Fruit fly (Drosophila melanogaster) whole organism, embryonic: ENCODE measurements around the gene CG8526.
A peak's percentile ranks its signal among the peaks of the same experiment; 100 is the strongest.

Experiments used
- Adf1 ChIP-seq: fragments of 200-800 bp; sonication (Bioruptor generic); IDR thresholded peaks from 2 replicates; pipeline ENCODE4 v1.3.6; 2022; ENCODE audit warnings: missing biosample characterization, missing genetic modification characterization
- Antp ChIP-seq: fragments of 200-800 bp; sonication (Bioruptor generic); optimal IDR thresholded peaks from 3 replicates; lab custom pipeline; 2016; ENCODE audit warnings: missing biosample characterization, missing genetic modification characterization
- Bteb2 ChIP-seq: fragments of 200-800 bp; sonication (Bioruptor generic); optimal IDR thresholded peaks from 2 replicates; lab custom pipeline; 2016; ENCODE audit warnings: missing biosample characterization, missing genetic modification characterization
- CG10431 ChIP-seq: fragments of 200-800 bp; sonication (Bioruptor generic); optimal IDR thresholded peaks from 3 replicates; lab custom pipeline; 2018; ENCODE audit warnings: missing biosample characterization, mild to moderate bottlenecking, missing genetic modification characterization
- CG16779 ChIP-seq: fragments of 200-800 bp; sonication (Bioruptor generic); IDR thresholded peaks from 2 replicates; pipeline ENCODE4 v1.3.6; 2022; ENCODE audit warnings: missing biosample characterization, missing genetic modification characterization
- CG17568 ChIP-seq: fragments of 200-800 bp; sonication (Bioruptor generic); optimal IDR thresholded peaks from 2 replicates; lab custom pipeline; 2018; ENCODE audit warnings: missing biosample characterization, mild to moderate bottlenecking, missing genetic modification characterization, moderate library complexity
- CG18476 ChIP-seq: fragments of 200-800 bp; sonication (Bioruptor generic); optimal IDR thresholded peaks from 2 replicates; lab custom pipeline; 2016; ENCODE audit warnings: missing biosample characterization, mild to moderate bottlenecking, missing genetic modification characterization
- CG2120 ChIP-seq: fragments of 200-800 bp; sonication (Bioruptor generic); optimal IDR thresholded peaks from 3 replicates; lab custom pipeline; 2016; ENCODE audit warnings: missing biosample characterization, missing genetic modification characterization
- CG2712 ChIP-seq: fragments of 200-800 bp; optimal IDR thresholded peaks from 3 replicates; lab custom pipeline; 2019; ENCODE audit warnings: missing biosample characterization, mild to moderate bottlenecking, missing genetic modification characterization, moderate library complexity
- CG30431 ChIP-seq: fragments of 200-800 bp; sonication (Bioruptor generic); optimal IDR thresholded peaks from 2 replicates; lab custom pipeline; 2017; ENCODE audit warnings: missing biosample characterization, missing genetic modification characterization
- CG34422 ChIP-seq: fragments of 200-800 bp; sonication (Bioruptor generic); IDR thresholded peaks from 3 replicates; pipeline ENCODE4 v1.3.6; 2022; ENCODE audit warnings: missing biosample characterization, missing genetic modification characterization
- CG3838 ChIP-seq: fragments of 200-800 bp; sonication (Bioruptor generic); optimal IDR thresholded peaks from 3 replicates; lab custom pipeline; 2016; ENCODE audit warnings: missing biosample characterization, missing genetic modification characterization
- CG7745 ChIP-seq: fragments of 200-800 bp; sonication (Bioruptor generic); optimal IDR thresholded peaks from 2 replicates; lab custom pipeline; 2018; ENCODE audit warnings: missing biosample characterization, mild to moderate bottlenecking, missing genetic modification characterization, moderate library complexity
- CG9215 ChIP-seq: fragments of 200-800 bp; sonication (Bioruptor generic); IDR thresholded peaks from 2 replicates; pipeline ENCODE4 v1.3.6; 2022; ENCODE audit warnings: missing biosample characterization, missing genetic modification characterization
- Chrac-16 ChIP-seq: fragments of 200-800 bp; sonication (Bioruptor generic); optimal IDR thresholded peaks from 3 replicates; lab custom pipeline; 2016; ENCODE audit warnings: missing biosample characterization, missing genetic modification characterization
- Dp ChIP-seq: fragments of 200-800 bp; sonication (Bioruptor generic); optimal IDR thresholded peaks from 2 replicates; lab custom pipeline; 2018; ENCODE audit warnings: missing biosample characterization, mild to moderate bottlenecking, missing genetic modification characterization, moderate library complexity
- HLH54F ChIP-seq: fragments of 200-800 bp; sonication (Bioruptor generic); optimal IDR thresholded peaks from 3 replicates; lab custom pipeline; 2016; ENCODE audit warnings: missing biosample characterization, missing genetic modification characterization
- HLHmδ ChIP-seq: fragments of 200-800 bp; sonication (Bioruptor generic); optimal IDR thresholded peaks from 2 replicates; lab custom pipeline; 2018; ENCODE audit warnings: missing biosample characterization, mild to moderate bottlenecking, missing genetic modification characterization, moderate library complexity
- Hey ChIP-seq: fragments of 200-800 bp; sonication (Bioruptor generic); optimal IDR thresholded peaks from 3 replicates; lab custom pipeline; 2018; ENCODE audit warnings: missing biosample characterization, mild to moderate bottlenecking, missing genetic modification characterization
- Hmr ChIP-seq: fragments of 200-800 bp; sonication (Bioruptor generic); optimal IDR thresholded peaks from 3 replicates; lab custom pipeline; 2017; ENCODE audit warnings: mild to moderate bottlenecking, missing biosample characterization, missing genetic modification reagents, missing genetic modification characterization
- MESR4 ChIP-seq: fragments of 200-800 bp; sonication (Bioruptor generic); optimal IDR thresholded peaks from 2 replicates; lab custom pipeline; 2018; ENCODE audit warnings: missing biosample characterization, mild to moderate bottlenecking, missing genetic modification characterization, moderate library complexity
- Meics ChIP-seq: fragments of 200-800 bp; sonication (Bioruptor generic); optimal IDR thresholded peaks from 2 replicates; lab custom pipeline; 2017; ENCODE audit warnings: missing biosample characterization, mild to moderate bottlenecking, missing genetic modification characterization
- Nf-YC ChIP-seq: fragments of 200-800 bp; optimal IDR thresholded peaks from 3 replicates; lab custom pipeline; 2019; ENCODE audit warnings: missing biosample characterization, mild to moderate bottlenecking, missing genetic modification characterization, moderate library complexity
- Sry-δ ChIP-seq: fragments of 200-800 bp; sonication (Bioruptor generic); optimal IDR thresholded peaks from 2 replicates; lab custom pipeline; 2016; ENCODE audit warnings: missing biosample characterization, missing genetic modification characterization
- Trl ChIP-seq, 3 experiments: fragments of >200 bp in 2 of 3; fragments of 200-800 bp in 1 of 3; sonication (Bioruptor generic) in 1 of 3; optimal IDR thresholded peaks; 2 replicates in 1 of 3; 3 replicates in 2 of 3; lab custom pipeline; 2016 to 2017; ENCODE audit warnings: missing biosample characterization in 1 of 3, missing genetic modification characterization in 1 of 3
- abd-A ChIP-seq: fragments of 200-800 bp; sonication (Bioruptor generic); optimal IDR thresholded peaks from 3 replicates; lab custom pipeline; 2019; ENCODE audit warnings: missing biosample characterization, mild to moderate bottlenecking, missing genetic modification characterization, moderate library complexity
- ara ChIP-seq: fragments of 200-800 bp; sonication (Bioruptor generic); IDR thresholded peaks from 2 replicates; pipeline ENCODE4 v1.3.6; 2022; ENCODE audit warnings: missing biosample characterization, missing genetic modification characterization
- bbx ChIP-seq: fragments of 200-800 bp; sonication (Bioruptor generic); IDR thresholded peaks from 2 replicates; pipeline ENCODE4 v1.3.6; 2022; ENCODE audit warnings: missing biosample characterization, missing genetic modification characterization; ENCODE audit not compliant: partially characterized antibody
- bsh ChIP-seq, 2 experiments: fragments of 200-800 bp; sonication (Bioruptor generic); optimal IDR thresholded peaks; 2 replicates each; lab custom pipeline; 2017 to 2018; ENCODE audit warnings: mild to moderate bottlenecking in 2 of 2, missing biosample characterization in 2 of 2, missing genetic modification characterization in 2 of 2, moderate library complexity in 1 of 2
- cwo ChIP-seq: fragments of 200-800 bp; sonication (Bioruptor generic); optimal IDR thresholded peaks from 3 replicates; lab custom pipeline; 2017; ENCODE audit warnings: missing biosample characterization, missing genetic modification characterization, mild to moderate bottlenecking, moderate library complexity, missing genetic modification reagents
- da ChIP-seq: fragments of 200-800 bp; sonication (Bioruptor generic); optimal IDR thresholded peaks from 2 replicates; lab custom pipeline; 2016; ENCODE audit warnings: missing biosample characterization, missing genetic modification characterization
- dan ChIP-seq: fragments of 200-800 bp; sonication (Bioruptor generic); IDR thresholded peaks from 2 replicates; pipeline ENCODE4 v1.3.6; 2022; ENCODE audit warnings: missing biosample characterization, missing genetic modification characterization
- dati ChIP-seq: fragments of 200-800 bp; sonication (Bioruptor generic); IDR thresholded peaks from 2 replicates; pipeline ENCODE4 v1.3.6; 2022; ENCODE audit warnings: missing biosample characterization, missing genetic modification characterization
- dmrt11E ChIP-seq: fragments of 200-800 bp; sonication (Bioruptor generic); optimal IDR thresholded peaks from 3 replicates; lab custom pipeline; 2018; ENCODE audit warnings: missing biosample characterization, mild to moderate bottlenecking, missing genetic modification characterization, moderate library complexity
- ewg ChIP-seq: fragments of 200-800 bp; sonication (Bioruptor generic); optimal IDR thresholded peaks from 3 replicates; lab custom pipeline; 2017; ENCODE audit warnings: mild to moderate bottlenecking, missing biosample characterization, missing genetic modification reagents, missing genetic modification characterization
- ftz-f1 ChIP-seq: fragments of 200-800 bp; sonication (Bioruptor generic); optimal IDR thresholded peaks from 2 replicates; lab custom pipeline; 2016; ENCODE audit warnings: missing biosample characterization, missing genetic modification characterization
- gem ChIP-seq: fragments of 200-800 bp; sonication (Bioruptor generic); optimal IDR thresholded peaks from 2 replicates; lab custom pipeline; 2019; ENCODE audit warnings: missing biosample characterization, mild to moderate bottlenecking, missing genetic modification characterization, moderate library complexity
- gsb ChIP-seq: fragments of 200-800 bp; sonication (Bioruptor generic); IDR thresholded peaks from 2 replicates; pipeline ENCODE4 v1.3.6; 2022; ENCODE audit warnings: missing biosample characterization, missing genetic modification characterization
- jigr1 ChIP-seq: fragments of 200-800 bp; sonication (Bioruptor generic); IDR thresholded peaks from 3 replicates; pipeline ENCODE4 v1.3.6; 2022; ENCODE audit warnings: missing biosample characterization, missing genetic modification characterization
- nmo ChIP-seq: fragments of 200-800 bp; sonication (Bioruptor generic); optimal IDR thresholded peaks from 2 replicates; lab custom pipeline; 2018; ENCODE audit warnings: missing biosample characterization, mild to moderate bottlenecking, missing genetic modification characterization, moderate library complexity
- p53 ChIP-seq: fragments of 200-800 bp; sonication (Bioruptor generic); optimal IDR thresholded peaks from 2 replicates; lab custom pipeline; 2016; ENCODE audit warnings: missing biosample characterization, missing genetic modification characterization
- pan ChIP-seq, 4 experiments: fragments of >200 bp in 3 of 4; fragments of 200-800 bp in 1 of 4; sonication (Bioruptor generic) in 1 of 4; optimal IDR thresholded peaks in 3 of 4; IDR thresholded peaks in 1 of 4; 2 replicates each; pipeline versions ENCODE4 v1.3.6 to Lab custom; 2017 to 2022; ENCODE audit warnings: missing biosample characterization in 2 of 4, missing genetic modification characterization in 2 of 4, mixed read lengths in 1 of 4
- pfk ChIP-seq: fragments of 200-800 bp; sonication (Bioruptor generic); optimal IDR thresholded peaks from 2 replicates; lab custom pipeline; 2018; ENCODE audit warnings: missing biosample characterization, mild to moderate bottlenecking, missing genetic modification characterization, moderate library complexity
- pnt ChIP-seq: fragments of 200-800 bp; sonication (Bioruptor generic); optimal IDR thresholded peaks from 3 replicates; lab custom pipeline; 2016; ENCODE audit warnings: missing biosample characterization, missing genetic modification characterization
- pzg ChIP-seq: fragments of 200-800 bp; sonication (Bioruptor generic); optimal IDR thresholded peaks from 3 replicates; lab custom pipeline; 2018; ENCODE audit warnings: missing biosample characterization, mild to moderate bottlenecking, missing genetic modification characterization, moderate library complexity
- ranshi ChIP-seq: fragments of 200-800 bp; sonication (Bioruptor generic); IDR thresholded peaks from 2 replicates; pipeline ENCODE4 v1.3.6; 2022; ENCODE audit warnings: missing biosample characterization, missing genetic modification characterization
- stwl ChIP-seq: fragments of 200-800 bp; sonication (Bioruptor generic); optimal IDR thresholded peaks from 3 replicates; lab custom pipeline; 2018; ENCODE audit warnings: missing biosample characterization, mild to moderate bottlenecking, missing genetic modification characterization, moderate library complexity
- sug ChIP-seq: fragments of 200-800 bp; optimal IDR thresholded peaks from 2 replicates; lab custom pipeline; 2019; ENCODE audit warnings: missing biosample characterization, mild to moderate bottlenecking, missing genetic modification characterization, moderate library complexity
- tio ChIP-seq: fragments of 200-800 bp; sonication (Bioruptor generic); optimal IDR thresholded peaks from 2 replicates; lab custom pipeline; 2017; ENCODE audit warnings: missing biosample characterization, missing genetic modification characterization, inconsistent platforms
- z ChIP-seq: fragments of 200-800 bp; sonication (Bioruptor generic); IDR thresholded peaks from 3 replicates; pipeline ENCODE4 v1.3.6; 2022; ENCODE audit warnings: missing biosample characterization, missing genetic modification characterization

The CG8526 gene

dm6 chr3R:9793018-9793417 is 8.1 kb upstream of the CG8526 start, which contains the start of gene CG8516 (continued):
- TF ChIP-seq Sry-δ (peak; percentile 30), Adf1 (GFP tag; lab: Robert Waterston, UW) (0 out of 2 replicates have a peak, but pooled peaks have one; percentile 10), z (GFP tag; lab: Robert Waterston, UW) (no peak), pan (optimal IDR thresholded peaks at IDR 0.05; lab: Kevin White, UChicago) (no peak), pan (GFP tag; optimal IDR thresholded peaks at IDR 0.05 in 1 of 2, IDR thresholded peaks at IDR 0.05 in 1 of 2) (no peak), stwl (tag; lab: Kevin White, UChicago) (peak; percentile 81), Bteb2 (GFP tag; lab: Kevin White, UChicago) (no peak), MESR4 (GFP tag; lab: Kevin White, UChicago) (peak; percentile 74), CG17568 (GFP tag; lab: Kevin White, UChicago) (no peak), pnt (GFP tag; lab: Kevin White, UChicago) (no peak), HLH54F (no peak), CG30431 (GFP tag; lab: Kevin White, UChicago) (no peak), abd-A (tag; lab: Kevin White, UChicago) (no peak), bbx (GFP tag; lab: Robert Waterston, UW) (no peak; the same call in 1 of the 2 replicates), Hmr (GFP tag; lab: Kevin White, UChicago) (no peak), sug (tag; lab: Kevin White, UChicago) (peak; percentile 32), HLHmδ (no peak), jigr1 (GFP tag; lab: Robert Waterston, UW) (no peak), CG10431 (GFP tag; lab: Kevin White, UChicago) (no peak), Dp (GFP tag; lab: Kevin White, UChicago) (peak; percentile 49), dmrt11E (tag; lab: Kevin White, UChicago) (no peak), cwo (GFP tag; lab: Kevin White, UChicago) (no peak), tio (GFP tag; lab: Kevin White, UChicago) (no peak), Meics (GFP tag; lab: Kevin White, UChicago) (peak; percentile 0), CG34422 (GFP tag; lab: Robert Waterston, UW) (peak; percentile 49; the same call in 1 of the 3 replicates), Chrac-16 (no peak), bsh (GFP tag; optimal IDR thresholded peaks at IDR 0.05; lab: Kevin White, UChicago) (no peak), dan (GFP tag; lab: Robert Waterston, UW) (no peak), gsb (no peak), pfk (GFP tag; lab: Kevin White, UChicago) (no peak), nmo (GFP tag; lab: Kevin White, UChicago) (peak; percentile 36), ranshi (no peak), gem (no peak), CG2712 (tag; lab: Kevin White, UChicago) (peak; percentile 30), CG9215 (GFP tag; lab: Robert Waterston, UW) (no peak), CG3838 (no peak), CG16779 (GFP tag; lab: Robert Waterston, UW) (no peak), CG7745 (no peak), CG18476 (GFP tag; lab: Kevin White, UChicago) (no peak), da (GFP tag; lab: Kevin White, UChicago) (no peak), pzg (GFP tag; lab: Kevin White, UChicago) (peak; percentile 83), Hey (tag; lab: Kevin White, UChicago) (no peak), Nf-YC (tag; lab: Kevin White, UChicago) (no peak), p53 (GFP tag; lab: Kevin White, UChicago) (no peak), ftz-f1 (no peak), Antp (GFP tag; lab: Kevin White, UChicago) (no peak), ara (GFP tag; lab: Robert Waterston, UW) (no peak), CG2120 (GFP tag; lab: Kevin White, UChicago) (peak; percentile 41), ewg (GFP tag; lab: Kevin White, UChicago) (no peak), dati (no peak), Trl (optimal IDR thresholded peaks at IDR 0.05; lab: Kevin White, UChicago) (no peak), Trl (GFP tag; optimal IDR thresholded peaks at IDR 0.05; lab: Kevin White, UChicago) (no peak)
